Worm (Caenorhabditis elegans) whole organism, L4 larva: ENCODE measurements around the gene best-6.

ENCODE experiments used
- fos-1 ChIP-seq: fragments of 150-350 bp; optimal IDR thresholded peaks from 2 replicates; lab custom pipeline; 2014; ENCODE audit warnings: missing biosample characterization, missing genetic modification characterization
- lin-13 ChIP-seq: fragments of 150-350 bp; optimal IDR thresholded peaks from 2 replicates; lab custom pipeline; 2014; ENCODE audit warnings: missing biosample characterization, missing genetic modification reagents, missing genetic modification characterization
- nhr-48 ChIP-seq: sonication (generic microtip); optimal IDR thresholded peaks from 2 replicates; lab custom pipeline; 2016; ENCODE audit warnings: mild to moderate bottlenecking, missing genetic modification characterization, missing compliant biosample characterization
- spr-3 ChIP-seq: fragments of 200-800 bp; sonication (Bioruptor generic); optimal IDR thresholded peaks from 2 replicates; lab custom pipeline; 2018; ENCODE audit warnings: mild to moderate bottlenecking, missing genetic modification characterization, missing compliant biosample characterization

DNA sequence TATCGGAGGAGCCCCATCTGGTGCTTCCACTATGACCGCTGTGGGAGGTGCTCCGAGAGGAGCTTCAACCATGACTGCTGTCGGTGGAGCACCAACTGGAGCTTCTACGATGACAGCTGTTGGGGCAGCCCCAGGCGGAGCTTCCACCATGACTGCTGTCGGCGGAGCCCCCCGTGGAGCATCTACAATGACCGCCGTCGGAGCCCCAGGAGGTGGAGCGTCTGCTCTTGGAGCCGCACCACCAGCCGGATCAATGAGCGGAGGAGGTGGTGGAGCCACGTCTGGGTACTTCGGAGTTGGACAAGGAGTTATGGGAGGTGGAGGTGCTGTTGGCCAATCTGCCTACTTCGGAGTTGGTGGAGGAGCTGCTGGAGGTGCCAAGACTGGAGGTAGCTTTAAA is 31.9 kb downstream of the best-6 start:
- no peak for TF ChIP-seq lin-13 (GFP tag; lab: Kevin White, UChicago)
- no peak for TF ChIP-seq fos-1 (tag; lab: Kevin White, UChicago)
- TF ChIP-seq nhr-48 (tag; lab: Kevin White, UChicago) = no peak
- no peak for TF ChIP-seq spr-3 (GFP tag; lab: Kevin White, UChicago)
